Fruit fly (Drosophila melanogaster): Measurements from ENCODE around the gene SsRbeta.

The SsRbeta gene

dm6 chr3L:16153089-16153488, 23.7 kb downstream of the SsRbeta start (continued):
- peak; percentile 34 for TF ChIP-seq dsx (GFP tag; optimal IDR thresholded peaks at IDR 0.05; ENCODE audit: poor library complexity, severe bottlenecking)
- no peak for TF ChIP-seq achi (GFP tag; optimal IDR thresholded peaks at IDR 0.05)
- peak; percentile 29 for TF ChIP-seq CG3919 (GFP tag; optimal IDR thresholded peaks at IDR 0.05)
- no peak for TF ChIP-seq Ets21C (GFP tag; optimal IDR thresholded peaks at IDR 0.05)
- TF ChIP-seq Met (GFP tag; optimal IDR thresholded peaks at IDR 0.05) = no peak
- no peak for TF ChIP-seq Sox14 (GFP tag; optimal IDR thresholded peaks at IDR 0.05)

- TF ChIP-seq fd85E (GFP tag; optimal IDR thresholded peaks at IDR 0.05) (no peak), Eip78C (GFP tag) (peak; percentile 62), Sox15 (GFP tag; optimal IDR thresholded peaks at IDR 0.05) (no peak), pdm3 (GFP tag; optimal IDR thresholded peaks at IDR 0.05) (no peak), cyc (GFP tag; optimal IDR thresholded peaks at IDR 0.05) (no peak), Met (GFP tag; optimal IDR thresholded peaks at IDR 0.05) (peak; percentile 18), vri (GFP tag; optimal IDR thresholded peaks at IDR 0.05) (peak; percentile 47), Sox102F (GFP tag; optimal IDR thresholded peaks at IDR 0.05) (no peak), CG8319 (GFP tag; optimal IDR thresholded peaks at IDR 0.05) (no peak), Blimp-1 (GFP tag; optimal IDR thresholded peaks at IDR 0.05) (no peak), CG15336 (GFP tag; IDR thresholded peaks at IDR 0.05) (no peak), CG3032 (tag; optimal IDR thresholded peaks at IDR 0.05) (no peak)
Observed at dm6 chr3L:16153650-16154049, 24.2 kb downstream of the SsRbeta start.

DNA sequence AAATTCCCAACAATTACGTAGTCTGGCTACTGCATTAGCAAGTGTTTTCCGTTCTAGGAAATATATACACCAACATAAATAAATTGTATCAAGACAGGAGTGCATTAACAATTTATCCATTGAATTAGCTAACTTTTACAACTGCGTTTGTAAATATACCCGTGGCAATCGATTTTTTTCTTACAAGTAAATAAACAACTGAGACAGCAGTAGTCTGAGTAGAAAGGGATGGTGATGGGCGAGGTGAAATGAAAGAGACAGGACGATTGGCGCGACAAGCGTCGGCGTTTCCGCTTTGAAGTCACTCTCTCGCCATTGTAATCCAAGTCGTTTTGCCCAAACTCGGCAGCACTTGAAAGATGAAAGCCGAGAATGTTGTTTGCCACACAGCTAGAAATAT, 26.1 kb downstream of the SsRbeta start:
- TF ChIP-seq CG15336 (GFP tag; IDR thresholded peaks at IDR 0.05) (no peak), svp (GFP tag) (peak; percentile 38), Eip78C (GFP tag) (peak; percentile 28), acj6 (GFP tag; optimal IDR thresholded peaks at IDR 0.05) (no peak)

- TF ChIP-seq Smox (GFP tag; optimal IDR thresholded peaks at IDR 0.05) (no peak), Hr39 (GFP tag; optimal IDR thresholded peaks at IDR 0.05) (no peak), CG15336 (GFP tag; IDR thresholded peaks at IDR 0.05) (peak; percentile 48), Hr38 (GFP tag; optimal IDR thresholded peaks at IDR 0.05) (no peak), fkh (GFP tag; optimal IDR thresholded peaks at IDR 0.05) (no peak), CG8119 (GFP tag; IDR thresholded peaks at IDR 0.05) (peak; percentile 51; the same call in 2 of the 3 replicates), vri (GFP tag; optimal IDR thresholded peaks at IDR 0.05) (no peak), lz (GFP tag; optimal IDR thresholded peaks at IDR 0.05) (no peak), Lpt (GFP tag; optimal IDR thresholded peaks at IDR 0.05) (no peak), Hr4 (GFP tag; optimal IDR thresholded peaks at IDR 0.05) (no peak), eg (GFP tag; IDR thresholded peaks at IDR 0.05) (peak; percentile 67; the same call in 2 of the 3 replicates), CG1621 (tag; optimal IDR thresholded peaks at IDR 0.05) (no peak), svp (GFP tag) (no peak), CG16779 (tag; optimal IDR thresholded peaks at IDR 0.05) (no peak), Sox15 (GFP tag; optimal IDR thresholded peaks at IDR 0.05) (no peak), CG31627 (GFP tag; optimal IDR thresholded peaks at IDR 0.05) (no peak), cyc (GFP tag; optimal IDR thresholded peaks at IDR 0.05) (no peak), CG6276 (GFP tag; optimal IDR thresholded peaks at IDR 0.05) (peak; percentile 42), CG4318 (GFP tag; optimal IDR thresholded peaks at IDR 0.05) (no peak), CG6808 (GFP tag; optimal IDR thresholded peaks at IDR 0.05) (no peak), Met (GFP tag; optimal IDR thresholded peaks at IDR 0.05) (no peak), CG6163 (GFP tag; IDR thresholded peaks at IDR 0.05) (no peak), salr (GFP tag; optimal IDR thresholded peaks at IDR 0.05) (no peak)
Observed at dm6 chr3L:16156788-16157208, 27.4 kb downstream of the SsRbeta start.

Data from whole organism, prepupa.